Worm (Caenorhabditis elegans): Measurements from ENCODE around the gene grl-14.

DNA sequence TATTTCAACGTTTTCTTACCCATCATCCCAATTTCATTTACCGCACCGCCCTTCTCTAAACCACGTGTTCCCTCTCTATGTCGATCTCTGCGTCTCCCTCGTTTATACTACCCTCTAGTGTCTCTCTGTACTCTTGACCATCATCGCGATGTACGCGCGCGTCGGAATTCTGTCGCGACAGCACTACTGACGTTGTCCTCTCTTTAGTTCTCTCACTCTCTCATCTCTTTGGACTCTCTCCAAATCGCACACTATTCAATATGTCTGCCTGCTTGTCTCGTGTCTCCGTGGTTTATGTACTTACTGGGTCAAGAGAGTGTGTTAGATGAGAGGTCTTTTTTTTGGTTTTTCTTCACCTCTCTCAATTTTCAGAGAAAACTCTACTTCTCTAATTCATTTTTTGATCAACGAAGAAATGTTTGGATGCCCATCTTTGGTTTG, 47.1 kb upstream of the grl-14 start:
- TF ChIP-seq T22C8.4 (GFP tag; IDR thresholded peaks at IDR 0.05) (no peak), flt-1 (GFP tag; IDR thresholded peaks at IDR 0.05) (peak; percentile 51; the same call in 1 of the 2 replicates), ztf-23 (GFP tag; IDR thresholded peaks at IDR 0.05) (0 out of 2 replicates have a peak, but pooled peaks have one; percentile 5), tab-1 (GFP tag; IDR thresholded peaks at IDR 0.05) (no peak), klf-2 (GFP tag; conservative IDR thresholded peaks at IDR 0.05) (no peak), ref-1 (GFP tag; conservative IDR thresholded peaks at IDR 0.05) (no peak), cog-1 (tag; optimal IDR thresholded peaks at IDR 0.05) (peak; percentile 87)
